Worm (Caenorhabditis elegans): ENCODE data around the gene Y54G2A.45.
"Not testable (repeated sequence)": the region's sequence is repeated elsewhere in the genome, so short reads cannot be mapped to it uniquely, and the experiment has no call there.

Gene Y54G2A.45

ce11 chrIV:2788389-2788788, 17.3 kb upstream of the Y54G2A.45 start, which contains the start of gene atln-1:
TSS of gene atln-1 (plus strand) at chrIV:2788689.
- TF ChIP-seq F57C9.4 (tag; optimal IDR thresholded peaks at IDR 0.05); mes-4 (tag; optimal IDR thresholded peaks at IDR 0.05); ceh-58 (GFP tag; IDR thresholded peaks at IDR 0.05): not testable (repeated sequence)

DNA sequence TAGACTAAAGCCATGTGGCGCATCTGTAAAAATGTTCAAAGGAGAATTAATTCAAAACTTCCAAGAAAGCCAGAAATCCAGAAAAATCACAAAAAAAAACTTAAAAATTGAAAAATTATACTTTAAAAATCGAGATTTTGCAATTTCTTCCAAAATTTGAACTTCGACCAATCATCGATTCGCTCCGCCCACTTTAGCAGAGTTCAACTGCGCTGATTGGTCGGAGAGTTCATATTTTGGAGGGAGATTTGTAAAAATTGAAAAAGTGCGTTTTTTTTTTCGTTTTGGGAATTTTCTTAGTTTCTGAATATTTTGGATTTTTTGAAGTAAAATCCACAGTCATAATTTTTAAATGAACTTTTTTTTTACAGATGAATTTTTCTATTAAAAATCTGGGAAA, 11.7 kb upstream of the Y54G2A.45 start:
- TF ChIP-seq lin-26 (GFP tag; IDR thresholded peaks at IDR 0.05) (no peak), mel-28 (tag; optimal IDR thresholded peaks at IDR 0.05; ENCODE audit: borderline replicate concordance) (no peak), hsf-1 (GFP tag; IDR thresholded peaks at IDR 0.05) (no peak), K12H6.12 (tag; optimal IDR thresholded peaks at IDR 0.05) (no peak)

DNA sequence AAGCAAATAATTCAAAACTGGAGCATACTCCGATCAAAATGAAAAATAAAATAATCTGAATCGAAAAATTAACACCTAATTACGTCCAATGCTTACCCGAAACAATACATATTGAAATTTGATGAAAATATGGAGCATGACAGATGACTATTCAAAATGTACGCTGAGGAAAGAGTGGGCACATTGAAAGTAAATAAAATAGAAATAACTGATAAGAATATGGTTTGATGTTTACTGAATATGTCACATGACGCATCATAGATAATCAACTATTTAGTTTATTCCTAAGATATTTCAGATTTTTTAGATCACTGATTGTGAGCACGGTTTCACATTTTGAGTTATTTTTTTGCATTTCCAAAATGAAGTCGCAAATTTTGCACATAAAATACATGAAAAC, 7.3 kb upstream of the Y54G2A.45 start, which contains the start of gene Y54G2A.52:
Gene Y54G2A.52 (minus strand): TSS at position 348 of the 400 bp plus-strand sequence.
- TF ChIP-seq hmg-1.2 (GFP tag; IDR thresholded peaks at IDR 0.05) (no peak), nhr-80 (tag; optimal IDR thresholded peaks at IDR 0.05) (peak; percentile 63)

- TF ChIP-seq rpc-1 (optimal IDR thresholded peaks at IDR 0.05) (no peak), rpc-1 (tag; optimal IDR thresholded peaks at IDR 0.05) (no peak), ccch-3 (GFP tag; optimal IDR thresholded peaks at IDR 0.05) (no peak), egl-18 (GFP tag; IDR thresholded peaks at IDR 0.05) (no peak), Y95B8A.8 (GFP tag; IDR thresholded peaks at IDR 0.05) (no peak), snpc-3.4 (tag; optimal IDR thresholded peaks at IDR 0.05) (no peak), rcor-1 (GFP tag; IDR thresholded peaks at IDR 0.05) (no peak), ceh-91 (GFP tag; IDR thresholded peaks at IDR 0.05) (no peak), ceh-27 (GFP tag; optimal IDR thresholded peaks at IDR 0.05) (no peak), B0336.3 (GFP tag; IDR thresholded peaks at IDR 0.05) (no peak)
These were observed 6.3 kb upstream of the Y54G2A.45 start, which contains the start of gene Y54G2A.10 for ce11 chrIV:2799389-2799788. TSS of gene Y54G2A.10 (plus strand) at chrIV:2799689.

ce11 chrIV:2799890-2800289, 5.8 kb upstream of the Y54G2A.45 start:
- no peak for TF ChIP-seq gei-17 (GFP tag; optimal IDR thresholded peaks at IDR 0.05)
- TF ChIP-seq dpl-1 (GFP tag; optimal IDR thresholded peaks at IDR 0.05): no peak
- no peak for TF ChIP-seq bed-1 (GFP tag; IDR thresholded peaks at IDR 0.05)
- TF ChIP-seq fkh-3 (tag; optimal IDR thresholded peaks at IDR 0.05): no peak
- no peak for TF ChIP-seq rec-8 (tag; optimal IDR thresholded peaks at IDR 0.05)
- no peak for TF ChIP-seq chd-7 (tag; optimal IDR thresholded peaks at IDR 0.05)
- TF ChIP-seq T26A5.8 (tag; optimal IDR thresholded peaks at IDR 0.05): no peak
- TF ChIP-seq rpc-1 (optimal IDR thresholded peaks at IDR 0.05): peak; percentile 22
- peak; percentile 60 for TF ChIP-seq rpc-1 (tag; optimal IDR thresholded peaks at IDR 0.05)
- TF ChIP-seq ztf-25 (GFP tag; IDR thresholded peaks at IDR 0.05): 0 out of 2 replicates have a peak, but pooled peaks have one; percentile 19
- peak; percentile 79 for TF ChIP-seq tbp1 (GFP tag; optimal IDR thresholded peaks at IDR 0.05)
- TF ChIP-seq ceh-27 (GFP tag; optimal IDR thresholded peaks at IDR 0.05): no peak
- no peak for TF ChIP-seq F23B12.7 (tag; optimal IDR thresholded peaks at IDR 0.05; ENCODE audit: insufficient read depth)
- TF ChIP-seq B0336.3 (GFP tag; IDR thresholded peaks at IDR 0.05): no peak
- no peak for TF ChIP-seq zim-3 (tag; optimal IDR thresholded peaks at IDR 0.05)
- TF ChIP-seq lin-40 (tag; optimal IDR thresholded peaks at IDR 0.05): no peak
- TF ChIP-seq nhr-179 (tag; optimal IDR thresholded peaks at IDR 0.05): no peak
- no peak for TF ChIP-seq ZK185.1 (tag; optimal IDR thresholded peaks at IDR 0.05; ENCODE audit: poor library complexity, severe bottlenecking)
